Worm (Caenorhabditis elegans) whole organism, midembryonic: Measurements from ENCODE around the gene F35F11.2.

Experiments used
- T22C8.4 ChIP-seq: fragments of 200-800 bp; sonication (Bioruptor generic); IDR thresholded peaks from 2 replicates; pipeline ENCODE4 v1.3.6; 2022; ENCODE audit warnings: missing genetic modification characterization, missing compliant biosample characterization
- cog-1 ChIP-seq: sonication (generic microtip); optimal IDR thresholded peaks from 2 replicates; lab custom pipeline; 2016; ENCODE audit warnings: missing genetic modification characterization, missing compliant biosample characterization
- klf-2 ChIP-seq: fragments of 200-800 bp; sonication (Bioruptor generic); conservative IDR thresholded peaks from 2 replicates; pipeline ENCODE4 v1.3.6; 2022; ENCODE audit warnings: missing genetic modification reagents, missing genetic modification characterization, missing compliant biosample characterization
- med-1 ChIP-seq: sonication (generic microtip); optimal IDR thresholded peaks from 2 replicates; lab custom pipeline; 2017; ENCODE audit warnings: missing genetic modification characterization, mild to moderate bottlenecking, missing compliant biosample characterization, antibody characterized with exemption, missing genetic modification reagents; ENCODE audit not compliant: insufficient read depth
- ref-1 ChIP-seq: fragments of 200-800 bp; sonication (Bioruptor generic); conservative IDR thresholded peaks from 2 replicates; pipeline ENCODE4 v1.3.6; 2022; ENCODE audit warnings: missing genetic modification reagents, missing genetic modification characterization, missing compliant biosample characterization
- tab-1 ChIP-seq: fragments of 200-800 bp; sonication (Bioruptor generic); IDR thresholded peaks from 2 replicates; pipeline ENCODE4 v1.3.6; 2022; ENCODE audit warnings: missing genetic modification characterization, missing compliant biosample characterization
- ztf-23 ChIP-seq: fragments of 200-800 bp; sonication (Bioruptor generic); IDR thresholded peaks from 2 replicates; pipeline ENCODE4 v1.3.6; 2022; ENCODE audit warnings: missing genetic modification reagents, missing genetic modification characterization, missing compliant biosample characterization

DNA sequence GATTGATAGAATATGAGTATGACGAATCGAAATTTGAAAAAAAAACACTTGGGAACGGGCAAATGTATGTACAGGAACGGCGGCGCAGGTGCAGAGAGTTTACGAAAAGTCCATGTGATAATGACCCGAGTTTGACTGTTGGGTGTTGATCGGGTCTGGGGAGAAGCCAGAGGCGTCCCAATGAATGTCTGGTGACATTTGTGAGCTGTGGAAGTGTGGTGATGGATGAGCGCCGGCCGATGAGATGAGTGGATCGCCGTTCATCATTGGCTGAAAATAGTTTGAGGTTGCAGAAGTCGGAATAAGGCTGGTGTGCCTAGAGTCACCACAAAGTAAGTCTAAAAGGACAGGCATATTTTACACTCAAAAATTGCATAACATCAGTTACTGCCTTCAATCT lies 24.4 kb upstream of the F35F11.2 start:
- TF ChIP-seq tab-1 (GFP tag; lab: Robert Waterston, UW) (no peak), klf-2 (no peak), cog-1 (tag; lab: Kevin White, UChicago) (no peak), T22C8.4 (GFP tag; lab: Robert Waterston, UW) (no peak), ref-1 (no peak), ztf-23 (GFP tag; lab: Robert Waterston, UW) (no peak), med-1 (GFP tag; lab: Kevin White, UChicago) (no peak)
